Worm (Caenorhabditis elegans) whole organism, midembryonic: ENCODE data around the gene Y55F3C.17.

Experiments
- klf-2 ChIP-seq: fragments of 200-800 bp; sonication (Bioruptor generic); conservative IDR thresholded peaks from 2 replicates; pipeline ENCODE4 v1.3.6; 2022; ENCODE audit warnings: missing genetic modification reagents, missing genetic modification characterization, missing compliant biosample characterization
- med-1 ChIP-seq: sonication (generic microtip); optimal IDR thresholded peaks from 2 replicates; lab custom pipeline; 2017; ENCODE audit warnings: missing genetic modification characterization, mild to moderate bottlenecking, missing compliant biosample characterization, antibody characterized with exemption, missing genetic modification reagents; ENCODE audit not compliant: insufficient read depth

- no peak for TF ChIP-seq klf-2 (GFP tag; lab: Robert Waterston, UW)
- no peak for TF ChIP-seq med-1
Measured at ce11 chrIV:670455-670854, 27.7 kb downstream of the Y55F3C.17 start, which contains the start of gene K11H12.11.
